Worm (Caenorhabditis elegans): ENCODE data around the gene oac-52.

oac-52 gene

DNA sequence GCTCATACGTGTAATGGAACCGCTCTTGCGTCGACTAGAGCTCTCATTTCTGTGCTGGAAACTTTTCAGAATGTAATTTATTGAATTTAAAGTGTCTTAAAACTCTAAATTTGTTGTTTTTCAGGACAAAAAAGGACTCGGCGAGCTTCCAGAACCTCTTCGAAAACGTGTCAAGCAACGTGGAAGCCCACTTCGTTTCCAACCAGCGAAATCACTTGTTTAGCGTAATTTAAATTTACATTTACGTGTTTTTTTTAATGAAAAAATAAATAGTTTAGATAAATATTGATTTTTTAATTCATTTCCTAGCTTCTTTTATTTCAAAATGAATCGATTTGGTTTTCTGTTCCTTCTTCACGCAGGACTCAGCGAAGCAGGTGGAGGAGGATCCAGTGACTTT, 13.2 kb upstream of the oac-52 start, which contains the start of gene F55F10.3:
Gene F55F10.3, plus strand, starts transcription at position 301 of the 400 bp plus-strand sequence.
- TF ChIP-seq lag-1 (GFP tag; IDR thresholded peaks at IDR 0.05), result no peak
- TF ChIP-seq let-607 (tag; optimal IDR thresholded peaks at IDR 0.05), result no peak
- TF ChIP-seq ZK185.1 (tag; optimal IDR thresholded peaks at IDR 0.05; ENCODE audit: poor library complexity, severe bottlenecking), result no peak
- no peak for TF ChIP-seq K11D2.4 (GFP tag; IDR thresholded peaks at IDR 0.05)
- no peak for TF ChIP-seq atf-7 (tag; optimal IDR thresholded peaks at IDR 0.05)
- no peak for TF ChIP-seq lin-35 (GFP tag; optimal IDR thresholded peaks at IDR 0.05)
- TF ChIP-seq F57A8.1 (GFP tag; optimal IDR thresholded peaks at IDR 0.05), result no peak
- no peak for TF ChIP-seq ceh-58 (GFP tag; IDR thresholded peaks at IDR 0.05)
- no peak for TF ChIP-seq nhr-27 (tag; optimal IDR thresholded peaks at IDR 0.05)
- no peak for TF ChIP-seq pbrm-1 (GFP tag; IDR thresholded peaks at IDR 0.05)
- no peak for TF ChIP-seq die-1 (tag; optimal IDR thresholded peaks at IDR 0.05)
- TF ChIP-seq nfyb-1 (GFP tag; IDR thresholded peaks at IDR 0.05), result no peak
- TF ChIP-seq lin-26 (GFP tag; IDR thresholded peaks at IDR 0.05), result no peak
- TF ChIP-seq C06A6.2 (GFP tag; conservative IDR thresholded peaks at IDR 0.05), result no peak
- no peak for TF ChIP-seq hlh-26 (GFP tag; conservative IDR thresholded peaks at IDR 0.05)
- TF ChIP-seq tlf-1 (GFP tag; optimal IDR thresholded peaks at IDR 0.05), result no peak
- no peak for TF ChIP-seq tbx-9 (tag; optimal IDR thresholded peaks at IDR 0.05; ENCODE audit: borderline replicate concordance)

- TF ChIP-seq mcd-1 (GFP tag; IDR thresholded peaks at IDR 0.05), result peak; percentile 86
- TF ChIP-seq dpl-1 (GFP tag; optimal IDR thresholded peaks at IDR 0.05), result peak; percentile 63
- TF ChIP-seq nfya-2 (GFP tag; IDR thresholded peaks at IDR 0.05), result no peak
- TF ChIP-seq F49E8.2 (tag; optimal IDR thresholded peaks at IDR 0.05; ENCODE audit: insufficient read depth), result no peak
- peak; percentile 69 for TF ChIP-seq lin-54 (GFP tag; optimal IDR thresholded peaks at IDR 0.05)
- no peak for TF ChIP-seq F22D6.2 (tag; optimal IDR thresholded peaks at IDR 0.05)
- TF ChIP-seq snpc-1.1 (tag; optimal IDR thresholded peaks at IDR 0.05; ENCODE audit: insufficient read depth), result no peak
- no peak for TF ChIP-seq Y56A3A.18 (GFP tag; IDR thresholded peaks at IDR 0.05)
- peak; percentile 52 for TF ChIP-seq efl-1 (GFP tag; optimal IDR thresholded peaks at IDR 0.05)
- TF ChIP-seq lin-35 (GFP tag; optimal IDR thresholded peaks at IDR 0.05), result peak in 1 of 3 experiments; percentile 66
- TF ChIP-seq bed-1 (GFP tag; IDR thresholded peaks at IDR 0.05), result no peak
- TF ChIP-seq nhr-90 (tag; optimal IDR thresholded peaks at IDR 0.05), result no peak
- TF ChIP-seq F23B12.7 (tag; optimal IDR thresholded peaks at IDR 0.05; ENCODE audit: insufficient read depth), result no peak
- peak; percentile 33 for TF ChIP-seq ztf-18 (tag; optimal IDR thresholded peaks at IDR 0.05)
- no peak for TF ChIP-seq hrde-1 (tag; optimal IDR thresholded peaks at IDR 0.05; ENCODE audit: borderline replicate concordance)
- TF ChIP-seq mel-28 (tag; optimal IDR thresholded peaks at IDR 0.05; ENCODE audit: borderline replicate concordance), result no peak
- TF ChIP-seq gei-17 (GFP tag; optimal IDR thresholded peaks at IDR 0.05), result no peak
Observed at ce11 chrIV:4357296-4357695, 10.9 kb upstream of the oac-52 start, which contains the start of gene sars-2. sars-2 (plus strand) TSS chrIV:4357636.

- TF ChIP-seq B0261.1 (tag; optimal IDR thresholded peaks at IDR 0.05) (no peak), zim-3 (tag; optimal IDR thresholded peaks at IDR 0.05) (no peak), rcor-1 (GFP tag; IDR thresholded peaks at IDR 0.05) (no peak), F55B11.4 (tag; optimal IDR thresholded peaks at IDR 0.05; ENCODE audit: borderline replicate concordance, insufficient read depth) (no peak), rec-8 (tag; optimal IDR thresholded peaks at IDR 0.05) (no peak), hmg-20 (GFP tag; IDR thresholded peaks at IDR 0.05) (no peak), Y95B8A.8 (GFP tag; IDR thresholded peaks at IDR 0.05) (no peak), ccch-3 (GFP tag; optimal IDR thresholded peaks at IDR 0.05) (no peak), mes-4 (tag; optimal IDR thresholded peaks at IDR 0.05) (no peak), dox-1 (GFP tag; IDR thresholded peaks at IDR 0.05) (no peak)
Observed at ce11 chrIV:4356879-4357278, 10.5 kb upstream of the oac-52 start, which contains the start of gene W03B1.9. W03B1.9 (minus strand) TSS chrIV:4356979.

Data from whole organism, young adult.